Worm (Caenorhabditis elegans) whole organism, L4/young adult: ENCODE results near the gene btb-14.

Experiments used
- W03F9.2 ChIP-seq: fragments of 150-350 bp; optimal IDR thresholded peaks from 2 replicates; lab custom pipeline; 2014; ENCODE audit warnings: missing biosample characterization, missing genetic modification characterization
- dao-5 ChIP-seq: sonication (generic microtip); optimal IDR thresholded peaks from 2 replicates; lab custom pipeline; 2016; ENCODE audit warnings: missing genotype, missing genetic modification characterization, moderate library complexity, missing compliant biosample characterization
- him-1 ChIP-seq: sonication (generic microtip); optimal IDR thresholded peaks from 2 replicates; lab custom pipeline; 2016; ENCODE audit warnings: missing genotype, missing genetic modification reagents, missing genetic modification characterization, missing compliant biosample characterization

Gene btb-14

ce11 chrII:12432356-12432755 lies 49.1 kb downstream of the btb-14 start, which contains the start of gene dct-12:
Gene dct-12, minus strand, starts transcription at chrII:12432456.
- no peak for TF ChIP-seq him-1 (tag; lab: Kevin White, UChicago)
- no peak for TF ChIP-seq dao-5 (tag; lab: Kevin White, UChicago)
- TF ChIP-seq W03F9.2 (tag; lab: Kevin White, UChicago), result no peak
